Worm (Caenorhabditis elegans) whole organism, mixed stage, embryonic: Measurements from ENCODE around the gene srd-43.

ENCODE experiments used
- M03D4.4 ChIP-seq: sonication (generic microtip); optimal IDR thresholded peaks from 2 replicates; lab custom pipeline; 2017; ENCODE audit warnings: mild to moderate bottlenecking, missing genetic modification characterization, missing compliant biosample characterization
- blmp-1 ChIP-seq: fragments of 150-350 bp; optimal IDR thresholded peaks from 2 replicates; lab custom pipeline; 2014; ENCODE audit warnings: missing biosample characterization, missing genetic modification characterization
- ceh-43 ChIP-seq: fragments of 200-800 bp; sonication (Bioruptor generic); optimal IDR thresholded peaks from 2 replicates; lab custom pipeline; 2018; ENCODE audit warnings: mild to moderate bottlenecking, missing genetic modification characterization, moderate library complexity, missing compliant biosample characterization
- lsy-2 ChIP-seq: fragments of 150-350 bp; optimal IDR thresholded peaks from 2 replicates; lab custom pipeline; 2014; ENCODE audit warnings: missing biosample characterization, missing genetic modification characterization
- mab-5 ChIP-seq: fragments of 150-350 bp; optimal IDR thresholded peaks from 2 replicates; lab custom pipeline; 2014; ENCODE audit warnings: missing biosample characterization, missing genetic modification characterization
- nhr-28 ChIP-seq: fragments of 150-350 bp; optimal IDR thresholded peaks from 2 replicates; lab custom pipeline; 2014; ENCODE audit warnings: missing biosample characterization, missing genetic modification characterization
- pha-4 ChIP-seq: fragments of 150-350 bp; optimal IDR thresholded peaks from 2 replicates; lab custom pipeline; 2018; ENCODE audit warnings: missing biosample characterization, missing genetic modification reagents, missing genetic modification characterization
- snpc-4 ChIP-seq: fragments of 150-350 bp; optimal IDR thresholded peaks from 2 replicates; lab custom pipeline; 2014; ENCODE audit warnings: missing biosample characterization, missing genetic modification characterization
- sptf-1 ChIP-seq: sonication (generic microtip); optimal IDR thresholded peaks from 2 replicates; lab custom pipeline; 2017; ENCODE audit warnings: mild to moderate bottlenecking, missing genetic modification characterization, moderate library complexity, missing compliant biosample characterization
- unc-39 ChIP-seq: fragments of 150-350 bp; optimal IDR thresholded peaks from 2 replicates; lab custom pipeline; 2014; ENCODE audit warnings: missing biosample characterization, missing genetic modification characterization
- zip-8 ChIP-seq: fragments of 150-350 bp; optimal IDR thresholded peaks from 2 replicates; lab custom pipeline; 2014; ENCODE audit warnings: missing biosample characterization, missing genetic modification characterization
- ztf-11 ChIP-seq: fragments of 150-350 bp; optimal IDR thresholded peaks from 2 replicates; lab custom pipeline; 2014; ENCODE audit warnings: missing biosample characterization, missing genetic modification characterization

- TF ChIP-seq snpc-4 (no peak), sptf-1 (tag; lab: Kevin White, UChicago) (no peak), nhr-28 (tag; lab: Kevin White, UChicago) (no peak), lsy-2 (tag; lab: Kevin White, UChicago) (no peak), M03D4.4 (tag; lab: Kevin White, UChicago) (no peak), mab-5 (tag; lab: Kevin White, UChicago) (no peak), blmp-1 (tag; lab: Kevin White, UChicago) (no peak), ztf-11 (tag; lab: Kevin White, UChicago) (no peak), pha-4 (tag; lab: Kevin White, UChicago) (no peak), zip-8 (no peak), ceh-43 (GFP tag; lab: Kevin White, UChicago) (no peak), unc-39 (tag; lab: Kevin White, UChicago) (no peak)
Observed at ce11 chrX:13257577-13257976, 48.1 kb downstream of the srd-43 start, which contains the start of gene K08H2.10.
